Worm (Caenorhabditis elegans) whole organism, L2 larva: Measurements from ENCODE around the gene nas-10.

Experiments
- ZK546.5 ChIP-seq: sonication (generic microtip); optimal IDR thresholded peaks from 2 replicates; lab custom pipeline; 2017; ENCODE audit warnings: missing biosample characterization, missing genetic modification characterization
- ama-1 ChIP-seq: fragments of 150-350 bp; optimal IDR thresholded peaks from 2 replicates; lab custom pipeline; 2018; ENCODE audit warnings: inconsistent platforms
- mbf-1 ChIP-seq: sonication (generic microtip); optimal IDR thresholded peaks from 2 replicates; lab custom pipeline; 2017; ENCODE audit warnings: missing biosample characterization, missing genetic modification characterization
- nhr-10 ChIP-seq: sonication (generic microtip); optimal IDR thresholded peaks from 2 replicates; lab custom pipeline; 2017; ENCODE audit warnings: missing biosample characterization, missing genetic modification characterization
- unc-62 ChIP-seq: fragments of 150-350 bp; optimal IDR thresholded peaks from 2 replicates; lab custom pipeline; 2014; ENCODE audit warnings: missing biosample characterization, missing genetic modification reagents, missing genetic modification characterization
- zag-1 ChIP-seq: fragments of 150-350 bp; optimal IDR thresholded peaks from 2 replicates; lab custom pipeline; 2014; ENCODE audit warnings: missing biosample characterization, missing genetic modification characterization

- TF ChIP-seq zag-1 (tag; lab: Kevin White, UChicago): no peak
- TF ChIP-seq unc-62 (GFP tag; lab: Kevin White, UChicago): no peak
- TF ChIP-seq ZK546.5 (tag; lab: Kevin White, UChicago): no peak
- TF ChIP-seq nhr-10 (tag; lab: Kevin White, UChicago): no peak
- no peak for TF ChIP-seq ama-1 (lab: Kevin White, UChicago)
- TF ChIP-seq mbf-1 (tag; lab: Kevin White, UChicago): no peak
Observed at ce11 chrX:10990159-10990854, 27.0 kb upstream of the nas-10 start.
